Fruit fly (Drosophila melanogaster): ENCODE results near the gene CG43935.

DNA sequence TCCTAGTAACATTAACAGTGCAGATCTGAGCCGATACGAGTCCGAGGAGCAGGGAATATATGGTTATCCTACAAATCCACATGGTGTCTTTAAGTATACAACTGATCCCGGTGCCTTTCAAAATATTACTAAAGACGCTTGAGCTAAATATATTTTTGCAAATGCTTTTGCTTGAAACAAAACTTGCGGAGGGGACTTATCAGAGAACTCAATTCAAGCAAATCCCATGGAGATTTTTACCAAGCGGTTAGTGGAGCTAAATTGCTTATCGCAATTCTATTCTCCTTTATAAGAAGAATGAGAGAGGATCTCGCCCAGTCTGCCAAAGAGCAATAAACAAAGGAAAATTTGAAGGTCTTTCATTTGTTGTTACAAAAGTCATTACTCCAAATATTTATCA, 34.3 kb downstream of the CG43935 start, which contains the start of gene eater:
- TF ChIP-seq CG8478 (optimal IDR thresholded peaks at IDR 0.05) (no peak), CTCF (optimal IDR thresholded peaks at IDR 0.05) (no peak)

Data from S2 (cell line).